Worm (Caenorhabditis elegans): Measurements from ENCODE around the gene gcy-15.

- TF ChIP-seq mdl-1 (tag; optimal IDR thresholded peaks at IDR 0.05) (no peak), snpc-4 (tag; optimal IDR thresholded peaks at IDR 0.05) (no peak), sox-4 (tag; optimal IDR thresholded peaks at IDR 0.05) (no peak), isw-1 (GFP tag; IDR thresholded peaks at IDR 0.05) (no peak), unc-130 (tag; optimal IDR thresholded peaks at IDR 0.05) (no peak), skn-1 (tag; optimal IDR thresholded peaks at IDR 0.05) (no peak), ztf-4 (tag; optimal IDR thresholded peaks at IDR 0.05) (no peak), mab-9 (GFP tag; IDR thresholded peaks at IDR 0.05) (no peak), nhr-11 (tag; optimal IDR thresholded peaks at IDR 0.05) (no peak), pag-3 (tag; optimal IDR thresholded peaks at IDR 0.05; ENCODE audit: borderline replicate concordance, insufficient read depth) (no peak), nhr-237 (tag; optimal IDR thresholded peaks at IDR 0.05) (no peak), unc-62 (GFP tag; optimal IDR thresholded peaks at IDR 0.05) (no peak), unc-30 (tag; optimal IDR thresholded peaks at IDR 0.05) (no peak), lin-13 (GFP tag; optimal IDR thresholded peaks at IDR 0.05) (no peak)
Measured at ce11 chrII:3202519-3202918, 5.7 kb upstream of the gcy-15 start, which contains the start of gene sri-53.

All from whole organism, L1 larva.